Worm (Caenorhabditis elegans) whole organism, early embryonic: ENCODE data around the gene ain-1.

ENCODE experiments used
- B0310.2 ChIP-seq: sonication (generic microtip); optimal IDR thresholded peaks from 2 replicates; lab custom pipeline; 2016; ENCODE audit warnings: mild to moderate bottlenecking, missing genetic modification characterization, missing compliant biosample characterization
- F13C5.2 ChIP-seq: sonication (generic microtip); optimal IDR thresholded peaks from 2 replicates; lab custom pipeline; 2017; ENCODE audit warnings: mild to moderate bottlenecking, missing genetic modification characterization, inconsistent platforms, missing compliant biosample characterization
- aly-1 ChIP-seq: sonication (generic microtip); optimal IDR thresholded peaks from 2 replicates; lab custom pipeline; 2016; ENCODE audit warnings: missing genetic modification characterization, missing compliant biosample characterization
- ama-1 ChIP-seq: fragments of 150-350 bp; optimal IDR thresholded peaks from 2 replicates; lab custom pipeline; 2014
- ceh-13 ChIP-seq: fragments of 200-800 bp; sonication (Bioruptor generic); optimal IDR thresholded peaks from 2 replicates; lab custom pipeline; 2018; ENCODE audit warnings: mild to moderate bottlenecking, missing genetic modification characterization, missing compliant biosample characterization
- ceh-36 ChIP-seq: sonication (generic microtip); optimal IDR thresholded peaks from 2 replicates; lab custom pipeline; 2016; ENCODE audit warnings: missing genetic modification characterization, inconsistent platforms, missing compliant biosample characterization
- ets-7 ChIP-seq: sonication (generic microtip); optimal IDR thresholded peaks from 2 replicates; lab custom pipeline; 2016; ENCODE audit warnings: missing genotype, missing genetic modification characterization, missing compliant biosample characterization
- flt-1 ChIP-seq: fragments of 200-800 bp; sonication (Bioruptor generic); IDR thresholded peaks from 2 replicates; pipeline ENCODE4 v1.3.6; 2022; ENCODE audit warnings: missing genetic modification characterization, missing compliant biosample characterization
- hmbx-1 ChIP-seq: sonication (generic microtip); optimal IDR thresholded peaks from 2 replicates; lab custom pipeline; 2016; ENCODE audit warnings: mild to moderate bottlenecking, missing genetic modification characterization, missing compliant biosample characterization
- hmg-4 ChIP-seq: fragments of 200-800 bp; sonication (Bioruptor generic); optimal IDR thresholded peaks from 2 replicates; lab custom pipeline; 2018; ENCODE audit warnings: mild to moderate bottlenecking, missing genetic modification characterization, missing compliant biosample characterization
- hnd-1 ChIP-seq: sonication (generic microtip); optimal IDR thresholded peaks from 2 replicates; lab custom pipeline; 2016; ENCODE audit warnings: missing genetic modification characterization, missing compliant biosample characterization
- pes-1 ChIP-seq: fragments of 200-800 bp; sonication (Bioruptor generic); IDR thresholded peaks from 2 replicates; pipeline ENCODE4 v1.3.6; 2022; ENCODE audit warnings: missing genetic modification reagents, missing genetic modification characterization, missing compliant biosample characterization
- scrt-1 ChIP-seq: fragments of 200-800 bp; sonication (Bioruptor generic); IDR thresholded peaks from 2 replicates; pipeline ENCODE4 v1.3.6; 2022; ENCODE audit warnings: missing genetic modification characterization, missing compliant biosample characterization
- sea-1 ChIP-seq: fragments of 200-800 bp; sonication (Bioruptor generic); conservative IDR thresholded peaks from 2 replicates; pipeline ENCODE4 v1.3.6; 2022; ENCODE audit warnings: missing genetic modification characterization, missing compliant biosample characterization
- tbx-11 ChIP-seq: fragments of 200-800 bp; sonication (Bioruptor generic); IDR thresholded peaks from 2 replicates; pipeline ENCODE4 v1.3.6; 2022; ENCODE audit warnings: missing genetic modification characterization, missing compliant biosample characterization
- tbx-37 ChIP-seq: fragments of 200-800 bp; sonication (Bioruptor generic); conservative IDR thresholded peaks from 2 replicates; pipeline ENCODE4 v1.3.6; 2022; ENCODE audit warnings: missing genetic modification reagents, missing genetic modification characterization, missing compliant biosample characterization
- tra-4 ChIP-seq: sonication (generic microtip); optimal IDR thresholded peaks from 2 replicates; lab custom pipeline; 2017; ENCODE audit warnings: missing genetic modification characterization, missing compliant biosample characterization

Gene ain-1

ce11 chrX:16623269-16623668 is 10.0 kb downstream of the ain-1 start:
- no peak for TF ChIP-seq F13C5.2 (tag; lab: Kevin White, UChicago)

ce11 chrX:16625078-16625808 is 12.0 kb downstream of the ain-1 start:
- TF ChIP-seq aly-1 (tag; lab: Kevin White, UChicago) (no peak), tbx-37 (GFP tag; lab: Robert Waterston, UW) (no peak), ceh-13 (GFP tag; lab: Kevin White, UChicago) (no peak), pes-1 (no peak), ama-1 (lab: Kevin White, UChicago) (no peak), hmg-4 (GFP tag; lab: Kevin White, UChicago) (no peak), sea-1 (GFP tag; lab: Robert Waterston, UW) (no peak), flt-1 (no peak), scrt-1 (GFP tag; lab: Robert Waterston, UW) (no peak), F13C5.2 (tag; lab: Kevin White, UChicago) (no peak), ceh-36 (tag; lab: Kevin White, UChicago) (no peak), tbx-11 (no peak), B0310.2 (tag; lab: Kevin White, UChicago) (no peak), tra-4 (no peak), hmbx-1 (tag; lab: Kevin White, UChicago) (no peak), ets-7 (tag; lab: Kevin White, UChicago) (no peak), hnd-1 (no peak)

- no peak for TF ChIP-seq F13C5.2 (tag; lab: Kevin White, UChicago)
- TF ChIP-seq flt-1: no peak
- no peak for TF ChIP-seq ets-7 (tag; lab: Kevin White, UChicago)
- no peak for TF ChIP-seq scrt-1 (GFP tag; lab: Robert Waterston, UW)
- no peak for TF ChIP-seq sea-1 (GFP tag; lab: Robert Waterston, UW)
- no peak for TF ChIP-seq hnd-1
- TF ChIP-seq tra-4: no peak
- no peak for TF ChIP-seq tbx-11
- TF ChIP-seq hmg-4 (GFP tag; lab: Kevin White, UChicago): no peak
- TF ChIP-seq ama-1 (lab: Kevin White, UChicago): no peak
- no peak for TF ChIP-seq pes-1
- TF ChIP-seq tbx-37 (GFP tag; lab: Robert Waterston, UW): no peak
- TF ChIP-seq aly-1 (tag; lab: Kevin White, UChicago): no peak
- TF ChIP-seq ceh-36 (tag; lab: Kevin White, UChicago): no peak
- TF ChIP-seq hmbx-1 (tag; lab: Kevin White, UChicago): no peak
- no peak for TF ChIP-seq B0310.2 (tag; lab: Kevin White, UChicago)
- TF ChIP-seq ceh-13 (GFP tag; lab: Kevin White, UChicago): no peak
These were observed 13.6 kb downstream of the ain-1 start for ce11 chrX:16626817-16627216.

- TF ChIP-seq F13C5.2 (tag; lab: Kevin White, UChicago): no peak
- TF ChIP-seq tra-4: no peak
- no peak for TF ChIP-seq B0310.2 (tag; lab: Kevin White, UChicago)
- no peak for TF ChIP-seq sea-1 (GFP tag; lab: Robert Waterston, UW)
- TF ChIP-seq hmbx-1 (tag; lab: Kevin White, UChicago): no peak
- TF ChIP-seq tbx-11: no peak
- no peak for TF ChIP-seq ets-7 (tag; lab: Kevin White, UChicago)
- TF ChIP-seq ceh-13 (GFP tag; lab: Kevin White, UChicago): no peak
- no peak for TF ChIP-seq aly-1 (tag; lab: Kevin White, UChicago)
- no peak for TF ChIP-seq tbx-37 (GFP tag; lab: Robert Waterston, UW)
- TF ChIP-seq scrt-1 (GFP tag; lab: Robert Waterston, UW): no peak
- no peak for TF ChIP-seq hnd-1
- TF ChIP-seq ama-1 (lab: Kevin White, UChicago): no peak
- no peak for TF ChIP-seq flt-1
- no peak for TF ChIP-seq pes-1
- TF ChIP-seq hmg-4 (GFP tag; lab: Kevin White, UChicago): no peak
- no peak for TF ChIP-seq ceh-36 (tag; lab: Kevin White, UChicago)
These were observed 15.9 kb downstream of the ain-1 start for ce11 chrX:16629168-16629567.

ce11 chrX:16629773-16630172 is 16.5 kb downstream of the ain-1 start:
- TF ChIP-seq pes-1: no peak
- no peak for TF ChIP-seq hmg-4 (GFP tag; lab: Kevin White, UChicago)
- TF ChIP-seq ama-1 (lab: Kevin White, UChicago): no peak
- no peak for TF ChIP-seq tra-4
- TF ChIP-seq hmbx-1 (tag; lab: Kevin White, UChicago): no peak
- no peak for TF ChIP-seq B0310.2 (tag; lab: Kevin White, UChicago)
- no peak for TF ChIP-seq ceh-13 (GFP tag; lab: Kevin White, UChicago)
- no peak for TF ChIP-seq ceh-36 (tag; lab: Kevin White, UChicago)
- no peak for TF ChIP-seq aly-1 (tag; lab: Kevin White, UChicago)
- TF ChIP-seq F13C5.2 (tag; lab: Kevin White, UChicago): no peak
- TF ChIP-seq hnd-1: no peak
- no peak for TF ChIP-seq ets-7 (tag; lab: Kevin White, UChicago)
- no peak for TF ChIP-seq scrt-1 (GFP tag; lab: Robert Waterston, UW)
- TF ChIP-seq tbx-37 (GFP tag; lab: Robert Waterston, UW): no peak
- TF ChIP-seq sea-1 (GFP tag; lab: Robert Waterston, UW): no peak
- no peak for TF ChIP-seq flt-1
- no peak for TF ChIP-seq tbx-11

ce11 chrX:16631847-16632246 is 18.6 kb downstream of the ain-1 start:
- no peak for TF ChIP-seq ceh-36 (tag; lab: Kevin White, UChicago)
- no peak for TF ChIP-seq aly-1 (tag; lab: Kevin White, UChicago)
- TF ChIP-seq tra-4: no peak
- TF ChIP-seq sea-1 (GFP tag; lab: Robert Waterston, UW): no peak
- TF ChIP-seq hmg-4 (GFP tag; lab: Kevin White, UChicago): no peak

- TF ChIP-seq tbx-37 (GFP tag; lab: Robert Waterston, UW): no peak
- TF ChIP-seq ceh-36 (tag; lab: Kevin White, UChicago): no peak
- TF ChIP-seq aly-1 (tag; lab: Kevin White, UChicago): no peak
- no peak for TF ChIP-seq hnd-1
- no peak for TF ChIP-seq tra-4
- TF ChIP-seq hmg-4 (GFP tag; lab: Kevin White, UChicago): no peak
- TF ChIP-seq B0310.2 (tag; lab: Kevin White, UChicago): no peak
- no peak for TF ChIP-seq hmbx-1 (tag; lab: Kevin White, UChicago)
- no peak for TF ChIP-seq ceh-13 (GFP tag; lab: Kevin White, UChicago)
- TF ChIP-seq sea-1 (GFP tag; lab: Robert Waterston, UW): no peak
These were observed 19.8 kb downstream of the ain-1 start, which contains the start of gene C06G1.1 for ce11 chrX:16633052-16633451. Gene C06G1.1, plus strand, starts transcription at chrX:16633352.
